Worm (Caenorhabditis elegans) whole organism, young adult: ENCODE measurements around the gene idpp-6.

Experiments used
- F49E8.2 ChIP-seq: sonication (generic microtip); optimal IDR thresholded peaks from 3 replicates; lab custom pipeline; 2017; ENCODE audit warnings: missing genetic modification characterization, mild to moderate bottlenecking, missing compliant biosample characterization, antibody characterized with exemption, moderate library complexity; ENCODE audit not compliant: insufficient read depth
- aptf-2 ChIP-seq: fragments of 200-800 bp; sonication (Bioruptor generic); conservative IDR thresholded peaks from 2 replicates; pipeline ENCODE4 v1.3.6; 2022; ENCODE audit warnings: missing genetic modification reagents, missing genetic modification characterization, missing compliant biosample characterization
- let-607 ChIP-seq, 2 experiments: fragments of 200-800 bp in 1 of 2; sonication (Bioruptor generic) in 1 of 2; sonication (generic microtip) in 1 of 2; optimal IDR thresholded peaks; 2 replicates each; lab custom pipeline; 2016 to 2018; ENCODE audit warnings: mild to moderate bottlenecking in 2 of 2, missing compliant biosample characterization in 2 of 2, missing genetic modification characterization in 2 of 2, moderate library complexity in 2 of 2, missing genotype in 1 of 2
- mxl-1 ChIP-seq: sonication (generic microtip); optimal IDR thresholded peaks from 2 replicates; lab custom pipeline; 2016; ENCODE audit warnings: missing genetic modification characterization, missing compliant biosample characterization
- sptf-2 ChIP-seq: fragments of 200-800 bp; sonication (Bioruptor generic); optimal IDR thresholded peaks from 2 replicates; lab custom pipeline; 2018; ENCODE audit warnings: mild to moderate bottlenecking, missing genetic modification characterization, missing compliant biosample characterization
- tbx-9 ChIP-seq: sonication (generic microtip); optimal IDR thresholded peaks from 2 replicates; lab custom pipeline; 2016; ENCODE audit warnings: borderline replicate concordance, missing genetic modification characterization, inconsistent platforms, missing compliant biosample characterization

ce11 chrX:6823218-6823979, 40.4 kb downstream of the idpp-6 start, which contains the start of gene gei-15:
- no peak for TF ChIP-seq tbx-9 (tag; lab: Kevin White, UChicago)
- TF ChIP-seq F49E8.2 (tag; lab: Kevin White, UChicago): no peak
- TF ChIP-seq aptf-2 (GFP tag; lab: Robert Waterston, UW): no peak
- no peak for TF ChIP-seq let-607 (tag; optimal IDR thresholded peaks at IDR 0.05; lab: Kevin White, UChicago)
- no peak for TF ChIP-seq mxl-1
- no peak for TF ChIP-seq sptf-2
